Fruit fly (Drosophila melanogaster): ENCODE results near the gene CG42590.
A peak's percentile ranks its signal among the peaks of the same experiment; 100 is the strongest.

The CG42590 gene

DNA sequence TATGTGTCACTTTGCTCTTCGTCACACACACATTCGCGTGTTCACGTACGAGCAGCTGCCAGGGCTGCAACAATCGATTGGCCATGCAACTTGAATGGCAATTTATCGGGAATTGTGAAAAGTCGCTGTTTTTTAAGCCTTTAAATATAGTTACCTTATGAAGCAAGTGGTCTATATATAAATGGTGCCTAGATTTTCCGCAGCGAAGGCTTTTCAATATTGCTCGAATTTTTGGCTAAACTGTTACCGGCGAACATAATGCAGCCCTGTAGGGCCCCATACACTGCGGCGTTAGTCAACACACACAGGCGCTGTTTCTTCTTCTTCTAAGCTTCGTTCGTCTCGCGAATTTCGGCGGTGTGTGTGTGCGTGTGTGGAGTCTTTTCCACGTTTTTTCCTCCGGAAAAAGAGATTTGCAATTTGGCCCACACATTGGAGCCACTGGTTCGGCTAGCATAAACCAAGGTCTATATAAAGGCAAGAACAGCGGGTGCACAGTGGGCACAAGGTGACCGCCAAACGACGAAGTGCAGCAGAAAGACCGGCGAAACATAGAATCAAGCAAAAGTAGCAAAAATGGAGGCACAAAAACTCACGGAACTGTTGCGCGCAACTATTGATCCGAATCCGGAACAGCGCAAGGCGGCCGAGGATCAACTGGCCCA, 46.9 kb upstream of the CG42590 start, which contains the start of the genes Arp3 and msk (continued):
- TF ChIP-seq Oaz (GFP tag; IDR thresholded peaks at IDR 0.05) = 0 out of 2 replicates have a peak, but pooled peaks have one; percentile 37
- TF ChIP-seq CG9609 (GFP tag; optimal IDR thresholded peaks at IDR 0.05) = peak; percentile 88
- TF ChIP-seq CG6854 (GFP tag; optimal IDR thresholded peaks at IDR 0.05) = peak; percentile 14
- no peak for TF ChIP-seq CG17612 (GFP tag; IDR thresholded peaks at IDR 0.05)
- TF ChIP-seq C15 (GFP tag; IDR thresholded peaks at IDR 0.05) = no peak
- TF ChIP-seq Ravus (GFP tag; IDR thresholded peaks at IDR 0.05) = no peak; the same call in 1 of the 2 replicates
- TF ChIP-seq wdn (GFP tag; IDR thresholded peaks at IDR 0.05) = peak; percentile 72
- TF ChIP-seq D19B (GFP tag; optimal IDR thresholded peaks at IDR 0.05) = peak; percentile 29
- peak; percentile 47; the same call in 1 of the 2 replicates for TF ChIP-seq esg (GFP tag; conservative IDR thresholded peaks at IDR 0.05)
- TF ChIP-seq CG13894 (tag; optimal IDR thresholded peaks at IDR 0.05) = peak; percentile 97
- no peak for TF ChIP-seq oc (tag; optimal IDR thresholded peaks at IDR 0.05)
- no peak for TF ChIP-seq Hmx (GFP tag; optimal IDR thresholded peaks at IDR 0.05)
- TF ChIP-seq CG11093 (GFP tag; IDR thresholded peaks at IDR 0.05) = peak; percentile 73
- peak; percentile 56 for TF ChIP-seq zen (tag; optimal IDR thresholded peaks at IDR 0.05)
- TF ChIP-seq CG14965 (GFP tag; optimal IDR thresholded peaks at IDR 0.05; ENCODE audit: borderline replicate concordance) = no peak
- peak; percentile 83 for TF ChIP-seq CG18764 (GFP tag; optimal IDR thresholded peaks at IDR 0.05)
- peak; percentile 85 for TF ChIP-seq vvl (GFP tag; IDR thresholded peaks at IDR 0.05)
- peak; percentile 90 for TF ChIP-seq CG8290 (GFP tag; optimal IDR thresholded peaks at IDR 0.05)
- peak in 1 of 2 experiments; percentile 68 for TF ChIP-seq CG8290 (tag; optimal IDR thresholded peaks at IDR 0.05)
- no peak for TF ChIP-seq D (optimal IDR thresholded peaks at IDR 0.05)
- TF ChIP-seq D (GFP tag; optimal IDR thresholded peaks at IDR 0.05) = peak; percentile 49
- peak; percentile 51 for TF ChIP-seq Bgb (GFP tag; IDR thresholded peaks at IDR 0.05; ENCODE audit: partially characterized antibody)
- no peak for TF ChIP-seq Lpt (GFP tag; optimal IDR thresholded peaks at IDR 0.05)
- peak; percentile 80 for TF ChIP-seq pb (GFP tag; optimal IDR thresholded peaks at IDR 0.05)
- TF ChIP-seq Xbp1 (GFP tag; optimal IDR thresholded peaks at IDR 0.05) = peak; percentile 89
- TF ChIP-seq aop (GFP tag; IDR thresholded peaks at IDR 0.05) = no peak
- TF ChIP-seq bab2 (GFP tag; optimal IDR thresholded peaks at IDR 0.05) = peak; percentile 91
- TF ChIP-seq eyg (GFP tag; optimal IDR thresholded peaks at IDR 0.05) = peak; percentile 85
- TF ChIP-seq row (GFP tag; IDR thresholded peaks at IDR 0.05) = peak; percentile 87
- peak; percentile 5 for TF ChIP-seq CG6654 (GFP tag; optimal IDR thresholded peaks at IDR 0.05)
- TF ChIP-seq Opbp (GFP tag; IDR thresholded peaks at IDR 0.05; ENCODE audit: partially characterized antibody) = no peak
- no peak for TF ChIP-seq run (tag; optimal IDR thresholded peaks at IDR 0.05)
- TF ChIP-seq CG9437 (GFP tag; optimal IDR thresholded peaks at IDR 0.05) = peak; percentile 47
- TF ChIP-seq twi (tag; optimal IDR thresholded peaks at IDR 0.05) = peak; percentile 58
- 0 out of 2 replicates have a peak, but pooled peaks have one; percentile 33 for TF ChIP-seq sim (GFP tag; IDR thresholded peaks at IDR 0.05)
- no peak for TF ChIP-seq CG5953 (GFP tag; IDR thresholded peaks at IDR 0.05)
- no peak for TF ChIP-seq Vsx1 (GFP tag; optimal IDR thresholded peaks at IDR 0.05)
- TF ChIP-seq onecut (GFP tag; IDR thresholded peaks at IDR 0.05) = peak; percentile 64
- no peak for TF ChIP-seq CG8924 (tag; optimal IDR thresholded peaks at IDR 0.05)
- TF ChIP-seq CoRest (tag; optimal IDR thresholded peaks at IDR 0.05) = peak; percentile 80
- TF ChIP-seq caup (GFP tag; optimal IDR thresholded peaks at IDR 0.05; ENCODE audit: severe bottlenecking) = peak; percentile 80
- TF ChIP-seq ro (GFP tag; IDR thresholded peaks at IDR 0.05) = peak; percentile 28; the same call in 1 of the 2 replicates
- peak; percentile 90 for TF ChIP-seq Max (GFP tag; optimal IDR thresholded peaks at IDR 0.05)
- TF ChIP-seq chn (GFP tag; optimal IDR thresholded peaks at IDR 0.05) = peak; percentile 84
- peak; percentile 74; the same call in 2 of the 3 replicates for TF ChIP-seq H15 (GFP tag; IDR thresholded peaks at IDR 0.05)
- TF ChIP-seq CG12104 (GFP tag; optimal IDR thresholded peaks at IDR 0.05) = peak; percentile 64
- TF ChIP-seq CG1233 (GFP tag; optimal IDR thresholded peaks at IDR 0.05) = peak; percentile 76
- peak; percentile 58 for TF ChIP-seq CG10565 (GFP tag; optimal IDR thresholded peaks at IDR 0.05)
- TF ChIP-seq unpg (GFP tag; optimal IDR thresholded peaks at IDR 0.05) = peak; percentile 69
- no peak for TF ChIP-seq stc (GFP tag; IDR thresholded peaks at IDR 0.05)
- TF ChIP-seq Awh (GFP tag; IDR thresholded peaks at IDR 0.05) = no peak

All from whole organism, embryonic.